Worm (Caenorhabditis elegans): Measurements from ENCODE around the gene plx-2.
A peak's percentile ranks its signal among the peaks of the same experiment; 100 is the strongest.

Gene plx-2

ce11 chrII:14404741-14405488 lies 19.8 kb downstream of the plx-2 start (continued):
- TF ChIP-seq ceh-8 (GFP tag; optimal IDR thresholded peaks at IDR 0.05): peak; percentile 68
- no peak for TF ChIP-seq fkh-4 (tag; optimal IDR thresholded peaks at IDR 0.05; ENCODE audit: borderline replicate concordance)
- TF ChIP-seq nhr-12 (tag; optimal IDR thresholded peaks at IDR 0.05): no peak
- peak; percentile 86 for TF ChIP-seq swsn-7 (tag; optimal IDR thresholded peaks at IDR 0.05)
- peak; percentile 61 to 67 for TF ChIP-seq lsy-2 (tag; optimal IDR thresholded peaks at IDR 0.05)
- TF ChIP-seq isw-1 (GFP tag; IDR thresholded peaks at IDR 0.05): peak; percentile 20; the same call in 1 of the 2 replicates
- TF ChIP-seq egl-27 (tag; optimal IDR thresholded peaks at IDR 0.05): no peak
- TF ChIP-seq rnt-1 (tag; optimal IDR thresholded peaks at IDR 0.05): peak; percentile 50
- peak; percentile 88 for TF ChIP-seq lin-14 (GFP tag; optimal IDR thresholded peaks at IDR 0.05)
- no peak for TF ChIP-seq pag-3 (tag; optimal IDR thresholded peaks at IDR 0.05; ENCODE audit: borderline replicate concordance, insufficient read depth)
- no peak for TF ChIP-seq nhr-28 (tag; optimal IDR thresholded peaks at IDR 0.05)
- peak; percentile 90 for TF ChIP-seq nhr-71 (tag; optimal IDR thresholded peaks at IDR 0.05)
- peak; percentile 25 for TF ChIP-seq skn-1 (tag; optimal IDR thresholded peaks at IDR 0.05)
- TF ChIP-seq lin-39 (tag; optimal IDR thresholded peaks at IDR 0.05): peak; percentile 47
- TF ChIP-seq mab-9 (GFP tag; IDR thresholded peaks at IDR 0.05): peak; percentile 51; the same call in 1 of the 2 replicates
- peak in 1 of 2 experiments; percentile 96 for TF ChIP-seq ztf-11 (tag; optimal IDR thresholded peaks at IDR 0.05)
- no peak for TF ChIP-seq fkh-10 (GFP tag; optimal IDR thresholded peaks at IDR 0.05)
- peak; percentile 81 for TF ChIP-seq nhr-47 (tag; optimal IDR thresholded peaks at IDR 0.05)
- peak; percentile 92 for TF ChIP-seq blmp-1 (tag; optimal IDR thresholded peaks at IDR 0.05)
- TF ChIP-seq pax-3 (tag; optimal IDR thresholded peaks at IDR 0.05): peak; percentile 19
- TF ChIP-seq alr-1 (tag; optimal IDR thresholded peaks at IDR 0.05; ENCODE audit: borderline replicate concordance): no peak
- no peak for TF ChIP-seq unc-62 (GFP tag; optimal IDR thresholded peaks at IDR 0.05)
- peak; percentile 37 for TF ChIP-seq C16A3.4 (tag; optimal IDR thresholded peaks at IDR 0.05)
- TF ChIP-seq lin-15B (tag; optimal IDR thresholded peaks at IDR 0.05): no peak
- TF ChIP-seq pqm-1 (tag; optimal IDR thresholded peaks at IDR 0.05): no peak
- TF ChIP-seq C04F5.9 (tag; optimal IDR thresholded peaks at IDR 0.05): no peak
- TF ChIP-seq ces-1 (GFP tag; optimal IDR thresholded peaks at IDR 0.05): no peak
- no peak for TF ChIP-seq elt-2 (tag; optimal IDR thresholded peaks at IDR 0.05)
- peak; percentile 80 for TF ChIP-seq snu-23 (GFP tag; optimal IDR thresholded peaks at IDR 0.05)
- no peak for TF ChIP-seq hlh-4 (tag; optimal IDR thresholded peaks at IDR 0.05)
- TF ChIP-seq elt-3 (tag; optimal IDR thresholded peaks at IDR 0.05): peak in 2 of 6 experiments; percentile 10 to 69
- TF ChIP-seq unc-30 (tag; optimal IDR thresholded peaks at IDR 0.05): no peak
- peak; percentile 17 for TF ChIP-seq zip-4 (GFP tag; optimal IDR thresholded peaks at IDR 0.05)
- TF ChIP-seq mef-2 (tag; optimal IDR thresholded peaks at IDR 0.05): no peak
- peak; percentile 41 to 63 for TF ChIP-seq lin-35 (GFP tag; optimal IDR thresholded peaks at IDR 0.05)
- peak; percentile 26 for TF ChIP-seq lin-13 (GFP tag; optimal IDR thresholded peaks at IDR 0.05)
- no peak for TF ChIP-seq sup-37 (GFP tag; optimal IDR thresholded peaks at IDR 0.05)
- TF ChIP-seq irx-1 (tag; optimal IDR thresholded peaks at IDR 0.05): peak; percentile 41
- peak; percentile 91 for TF ChIP-seq ztf-4 (tag; optimal IDR thresholded peaks at IDR 0.05)
- peak; percentile 87 for TF ChIP-seq fkh-8 (tag; optimal IDR thresholded peaks at IDR 0.05)
- TF ChIP-seq aha-1 (tag; optimal IDR thresholded peaks at IDR 0.05): peak; percentile 63
- no peak for TF ChIP-seq sptf-1 (tag; optimal IDR thresholded peaks at IDR 0.05)
- peak; percentile 70 for TF ChIP-seq grh-1 (GFP tag; IDR thresholded peaks at IDR 0.05)
- peak; percentile 68 for TF ChIP-seq xbp-1 (tag; optimal IDR thresholded peaks at IDR 0.05)
- TF ChIP-seq fos-1 (tag; optimal IDR thresholded peaks at IDR 0.05): no peak
- peak; percentile 58 for TF ChIP-seq mep-1 (tag; optimal IDR thresholded peaks at IDR 0.05)
- no peak for TF ChIP-seq nhr-237 (tag; optimal IDR thresholded peaks at IDR 0.05)
- no peak for TF ChIP-seq unc-98 (GFP tag; IDR thresholded peaks at IDR 0.05)
- TF ChIP-seq egl-13 (tag; optimal IDR thresholded peaks at IDR 0.05): peak; percentile 55
- TF ChIP-seq ceh-90 (tag; optimal IDR thresholded peaks at IDR 0.05): no peak
- TF ChIP-seq nhr-11 (tag; optimal IDR thresholded peaks at IDR 0.05): no peak

Data from whole organism, L1 larva.